Fruit fly (Drosophila melanogaster) S2 (cell line): ENCODE results near the gene CG18180.

ENCODE experiments used
- CG8478 ChIP-seq: fragments of >200 bp; optimal IDR thresholded peaks from 2 replicates; lab custom pipeline; 2018
- CTCF ChIP-seq, 2 experiments: fragments of >200 bp; optimal IDR thresholded peaks; 2 replicates each; lab custom pipeline; 2018

- TF ChIP-seq CG8478 (lab: Kevin White, UChicago) (no peak), CTCF (optimal IDR thresholded peaks at IDR 0.05; lab: Kevin White, UChicago) (peak in 1 of 2 experiments; percentile 15)
Observed at dm6 chr3L:9629910-9630309, 10.9 kb upstream of the CG18180 start.
